Worm (Caenorhabditis elegans): ENCODE results near the gene gbb-2.
A peak's percentile ranks its signal among the peaks of the same experiment; 100 is the strongest.

Gene gbb-2

DNA sequence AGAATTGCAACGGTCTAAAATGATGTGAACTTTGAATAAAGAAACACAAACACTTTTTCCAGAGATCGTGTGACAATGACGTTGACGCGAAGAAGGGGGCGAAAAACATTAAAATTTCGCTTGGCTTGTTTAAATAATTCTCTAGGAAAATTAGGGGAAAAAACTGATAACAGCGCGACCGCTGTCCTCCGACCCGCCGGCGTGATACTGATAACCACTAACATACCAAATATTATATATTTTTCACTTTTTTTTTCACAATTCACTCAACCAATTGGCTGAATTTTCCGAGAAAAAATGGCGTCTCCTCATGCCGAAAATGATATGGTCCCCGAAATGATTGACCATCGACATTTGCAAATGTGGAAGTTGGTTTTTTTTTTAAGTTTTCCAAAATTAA, 56.7 kb downstream of the gbb-2 start (continued):
- peak; percentile 20 for TF ChIP-seq nhr-47 (tag; optimal IDR thresholded peaks at IDR 0.05)
- TF ChIP-seq nhr-28 (tag; optimal IDR thresholded peaks at IDR 0.05), result no peak
- TF ChIP-seq ces-1 (GFP tag; optimal IDR thresholded peaks at IDR 0.05), result no peak
- TF ChIP-seq pag-3 (tag; optimal IDR thresholded peaks at IDR 0.05; ENCODE audit: borderline replicate concordance, insufficient read depth), result no peak
- peak; percentile 11 for TF ChIP-seq nhr-20 (tag; optimal IDR thresholded peaks at IDR 0.05)
- TF ChIP-seq nhr-71 (tag; optimal IDR thresholded peaks at IDR 0.05), result peak; percentile 44
- no peak for TF ChIP-seq rnt-1 (tag; optimal IDR thresholded peaks at IDR 0.05)
- no peak for TF ChIP-seq ceh-90 (tag; optimal IDR thresholded peaks at IDR 0.05)
- TF ChIP-seq elt-2 (tag; optimal IDR thresholded peaks at IDR 0.05), result peak; percentile 41
- TF ChIP-seq snpc-4 (tag; optimal IDR thresholded peaks at IDR 0.05), result no peak
- no peak for TF ChIP-seq egl-27 (tag; optimal IDR thresholded peaks at IDR 0.05)
- peak; percentile 6 for TF ChIP-seq pax-3 (tag; optimal IDR thresholded peaks at IDR 0.05)
- no peak for TF ChIP-seq lin-35 (GFP tag; optimal IDR thresholded peaks at IDR 0.05)
- TF ChIP-seq dpl-1 (GFP tag; optimal IDR thresholded peaks at IDR 0.05), result no peak
- no peak for TF ChIP-seq alr-1 (tag; optimal IDR thresholded peaks at IDR 0.05; ENCODE audit: borderline replicate concordance)
- TF ChIP-seq blmp-1 (tag; optimal IDR thresholded peaks at IDR 0.05), result peak; percentile 3
- no peak for TF ChIP-seq lin-14 (GFP tag; optimal IDR thresholded peaks at IDR 0.05)
- no peak for TF ChIP-seq jun-1 (tag; optimal IDR thresholded peaks at IDR 0.05)
- TF ChIP-seq unc-130 (tag; optimal IDR thresholded peaks at IDR 0.05), result no peak
- TF ChIP-seq irx-1 (tag; optimal IDR thresholded peaks at IDR 0.05), result no peak
- TF ChIP-seq fkh-4 (tag; optimal IDR thresholded peaks at IDR 0.05; ENCODE audit: borderline replicate concordance), result no peak
- TF ChIP-seq Y116A8C.19 (tag; optimal IDR thresholded peaks at IDR 0.05; ENCODE audit: borderline replicate concordance), result no peak
- no peak for TF ChIP-seq egl-13 (tag; optimal IDR thresholded peaks at IDR 0.05)
- no peak for TF ChIP-seq ceh-8 (GFP tag; optimal IDR thresholded peaks at IDR 0.05)

DNA sequence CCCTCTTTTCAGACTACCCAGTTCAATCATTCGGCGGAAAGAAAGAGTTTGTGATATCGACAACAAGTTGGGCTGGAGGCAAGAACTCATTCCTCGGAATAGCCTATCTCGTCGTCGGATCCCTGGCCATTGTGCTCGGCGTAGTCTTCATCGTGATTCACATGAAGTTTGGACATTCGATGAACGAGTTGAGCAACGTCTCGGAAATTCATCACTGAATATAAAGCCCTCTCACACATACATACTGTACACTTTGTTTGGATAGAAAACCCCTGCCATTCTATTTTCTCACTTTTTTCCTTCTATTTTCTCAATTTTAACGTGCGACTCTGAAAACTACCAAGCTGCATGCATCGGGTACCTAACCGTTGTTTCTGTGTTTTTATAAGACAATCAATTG, 57.1 kb downstream of the gbb-2 start, which contains the start of gene R08C7.12:
TSS of gene R08C7.12 (plus strand) at position 301 of the 400 bp plus-strand sequence.
- TF ChIP-seq pqm-1 (tag; optimal IDR thresholded peaks at IDR 0.05), result no peak
- no peak for TF ChIP-seq efl-3 (GFP tag; optimal IDR thresholded peaks at IDR 0.05)
- no peak for TF ChIP-seq nhr-85 (tag)
- no peak for TF ChIP-seq fos-1 (tag; optimal IDR thresholded peaks at IDR 0.05)

DNA sequence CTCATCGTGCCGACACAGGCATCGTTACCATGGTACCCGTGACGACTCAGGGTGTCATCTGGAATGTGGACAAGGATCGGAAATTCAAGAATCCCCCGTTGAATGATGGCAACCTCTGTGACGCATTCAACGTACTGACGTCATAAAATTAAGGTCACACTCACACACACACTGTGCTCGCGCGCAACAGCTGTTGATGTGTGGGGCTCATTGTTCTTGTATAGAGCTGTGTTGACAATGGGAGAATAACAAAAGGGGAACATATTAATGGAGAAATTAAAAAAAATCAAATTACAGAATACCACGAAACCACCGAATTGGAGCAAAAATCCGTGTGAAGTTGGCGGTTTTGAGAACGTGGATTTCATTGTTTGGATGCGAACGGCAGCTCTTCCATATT, 58.2 kb downstream of the gbb-2 start:
- TF ChIP-seq efl-1 (optimal IDR thresholded peaks at IDR 0.05), result no peak
- peak in 1 of 2 experiments; percentile 52 for TF ChIP-seq efl-1 (GFP tag; optimal IDR thresholded peaks at IDR 0.05 in 1 of 2)
- no peak for TF ChIP-seq hlh-17 (GFP tag; optimal IDR thresholded peaks at IDR 0.05; ENCODE audit: borderline replicate concordance)
- peak; percentile 88 for TF ChIP-seq alr-1 (tag; optimal IDR thresholded peaks at IDR 0.05; ENCODE audit: borderline replicate concordance)

DNA sequence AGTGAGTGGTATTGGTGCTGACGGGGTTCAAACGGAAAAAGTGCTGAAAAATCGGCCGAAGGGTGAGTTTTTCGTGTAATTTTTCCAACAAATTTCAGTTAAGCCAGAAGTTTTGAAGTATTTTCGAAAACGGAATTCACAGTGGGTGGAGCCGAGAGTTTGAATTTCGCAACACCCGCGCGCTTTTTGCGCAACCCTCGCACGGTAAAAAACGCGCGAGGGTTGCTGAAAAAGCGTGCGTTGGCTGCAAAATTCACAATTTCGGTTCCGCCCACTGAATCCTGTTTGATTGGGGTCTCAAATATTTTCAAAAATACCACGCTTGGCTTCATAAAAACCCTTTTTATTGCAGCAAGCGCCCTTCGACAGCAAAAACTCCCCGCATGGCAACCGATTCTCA, 59.2 kb downstream of the gbb-2 start:
- TF ChIP-seq fkh-4 (tag; optimal IDR thresholded peaks at IDR 0.05; ENCODE audit: borderline replicate concordance), result no peak
- TF ChIP-seq snpc-4 (tag; optimal IDR thresholded peaks at IDR 0.05), result no peak
- TF ChIP-seq lin-35 (GFP tag; optimal IDR thresholded peaks at IDR 0.05), result no peak
- no peak for TF ChIP-seq hlh-17 (GFP tag; optimal IDR thresholded peaks at IDR 0.05; ENCODE audit: borderline replicate concordance)

DNA sequence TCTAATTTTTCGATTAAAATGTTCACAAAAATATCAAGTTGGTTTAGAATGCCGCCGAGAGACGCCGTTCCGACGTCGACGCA, 59.4 kb downstream of the gbb-2 start, which contains the start of gene chat-1:
TSS of gene chat-1 (plus strand) at position 48 of the 83 bp plus-strand sequence.
- TF ChIP-seq isw-1 (GFP tag; IDR thresholded peaks at IDR 0.05) (no peak), sox-4 (tag; optimal IDR thresholded peaks at IDR 0.05) (no peak)

- TF ChIP-seq zag-1 (tag; optimal IDR thresholded peaks at IDR 0.05), result no peak
- TF ChIP-seq nhr-19 (GFP tag; conservative IDR thresholded peaks at IDR 0.05), result peak; percentile 26; the same call in 1 of the 2 replicates
- TF ChIP-seq nhr-47 (tag; optimal IDR thresholded peaks at IDR 0.05), result peak; percentile 35
- TF ChIP-seq aha-1 (tag; optimal IDR thresholded peaks at IDR 0.05), result no peak
- no peak for TF ChIP-seq egl-27 (tag; optimal IDR thresholded peaks at IDR 0.05)
- no peak for TF ChIP-seq lin-13 (GFP tag; optimal IDR thresholded peaks at IDR 0.05)
- TF ChIP-seq lin-39 (tag; optimal IDR thresholded peaks at IDR 0.05), result no peak
- peak; percentile 21 for TF ChIP-seq xbp-1 (tag; optimal IDR thresholded peaks at IDR 0.05)
- TF ChIP-seq hlh-4 (tag; optimal IDR thresholded peaks at IDR 0.05), result no peak
- TF ChIP-seq unc-98 (GFP tag; IDR thresholded peaks at IDR 0.05), result no peak
- TF ChIP-seq ceh-88 (GFP tag; IDR thresholded peaks at IDR 0.05), result no peak
- peak; percentile 2 for TF ChIP-seq zip-4 (GFP tag; optimal IDR thresholded peaks at IDR 0.05)
- TF ChIP-seq fkh-10 (GFP tag; optimal IDR thresholded peaks at IDR 0.05), result no peak
- TF ChIP-seq nhr-20 (tag; optimal IDR thresholded peaks at IDR 0.05), result peak; percentile 54
- TF ChIP-seq hlh-17 (GFP tag; optimal IDR thresholded peaks at IDR 0.05; ENCODE audit: borderline replicate concordance), result no peak
- no peak for TF ChIP-seq lin-15B (tag; optimal IDR thresholded peaks at IDR 0.05)
- TF ChIP-seq Y116A8C.19 (tag; optimal IDR thresholded peaks at IDR 0.05; ENCODE audit: borderline replicate concordance), result no peak
These were observed 59.7 kb downstream of the gbb-2 start for ce11 chrIV:4446884-4447283.
